Worm (Caenorhabditis elegans) whole organism, L1 larva: ENCODE measurements around the gene E02C12.6.

Experiments
- fkh-10 ChIP-seq: sonication (generic microtip); optimal IDR thresholded peaks from 2 replicates; lab custom pipeline; 2017; ENCODE audit warnings: missing biosample characterization, missing genetic modification reagents, missing genetic modification characterization
- lin-15B ChIP-seq: fragments of 150-350 bp; sonication (generic microtip); optimal IDR thresholded peaks from 3 replicates; lab custom pipeline; 2014; ENCODE audit warnings: missing biosample characterization, missing genetic modification characterization
- lir-3 ChIP-seq: sonication (generic microtip); optimal IDR thresholded peaks from 2 replicates; lab custom pipeline; 2016; ENCODE audit warnings: mild to moderate bottlenecking, missing genetic modification characterization, moderate library complexity, missing compliant biosample characterization; ENCODE audit not compliant: poor library complexity
- skn-1 ChIP-seq: fragments of 150-350 bp; optimal IDR thresholded peaks from 2 replicates; lab custom pipeline; 2014; ENCODE audit warnings: missing biosample characterization, missing genetic modification characterization
- ztf-11 ChIP-seq, 2 experiments: sonication (generic microtip); optimal IDR thresholded peaks; 2 replicates each; lab custom pipeline; 2016 to 2017; ENCODE audit warnings: missing genetic modification characterization in 2 of 2, missing biosample characterization in 1 of 2, missing compliant biosample characterization in 1 of 2

DNA sequence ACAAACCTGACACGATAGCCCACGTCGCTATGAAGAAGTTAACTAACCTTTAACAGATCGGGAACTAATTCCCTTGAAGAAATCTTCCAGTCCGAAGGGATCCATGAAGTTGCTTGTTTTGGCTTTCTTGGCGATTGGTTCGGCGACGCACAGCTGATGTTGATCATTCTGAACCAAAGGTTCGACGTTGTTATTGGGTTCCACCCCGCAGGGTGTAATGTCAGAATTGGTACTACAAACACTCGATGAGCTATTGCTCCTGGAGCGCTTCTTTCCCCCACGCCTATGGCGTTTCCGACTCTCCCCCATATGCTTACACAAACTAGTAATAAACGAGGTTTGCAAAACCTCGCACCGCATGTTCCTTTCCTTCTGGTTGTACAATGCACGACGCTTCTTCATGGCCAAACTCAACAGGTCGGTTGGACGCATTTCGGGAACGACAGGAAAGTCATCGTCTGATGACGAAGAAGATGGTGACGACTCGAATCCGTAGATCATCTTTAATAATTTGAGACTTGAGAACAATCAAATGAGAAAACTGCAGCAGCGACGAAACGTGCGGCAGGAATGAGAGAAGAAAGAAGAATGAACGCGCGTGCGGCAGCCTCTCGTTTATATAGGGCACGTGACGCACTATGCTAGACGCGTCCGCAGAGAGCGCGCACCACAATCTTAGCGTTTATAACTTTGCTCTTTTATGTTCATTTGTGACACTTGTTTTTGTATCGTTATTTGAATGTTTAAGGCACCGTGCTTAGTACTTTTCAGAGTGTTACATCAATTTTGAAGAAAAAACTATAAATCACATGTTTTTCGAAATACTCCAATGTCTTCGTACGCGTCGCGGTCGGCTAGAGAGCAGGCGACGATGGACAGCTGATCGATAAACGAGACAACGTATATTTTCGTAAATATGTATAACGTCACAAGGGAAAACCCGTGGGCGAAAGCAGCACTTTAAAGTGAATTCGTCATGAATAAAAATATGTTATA, 27.0 kb downstream of the E02C12.6 start, which contains the start of gene tos-1:
- TF ChIP-seq lin-15B (tag; lab: Kevin White, UChicago) (peak; percentile 66), lir-3 (tag; lab: Kevin White, UChicago) (peak; percentile 89), skn-1 (tag; lab: Kevin White, UChicago) (peak; percentile 69), fkh-10 (GFP tag; lab: Kevin White, UChicago) (peak; percentile 98), ztf-11 (tag; optimal IDR thresholded peaks at IDR 0.05; lab: Kevin White, UChicago) (peak in 1 of 2 experiments; percentile 96)
